Fruit fly (Drosophila melanogaster): Measurements from ENCODE around the gene heca.

The heca gene

DNA sequence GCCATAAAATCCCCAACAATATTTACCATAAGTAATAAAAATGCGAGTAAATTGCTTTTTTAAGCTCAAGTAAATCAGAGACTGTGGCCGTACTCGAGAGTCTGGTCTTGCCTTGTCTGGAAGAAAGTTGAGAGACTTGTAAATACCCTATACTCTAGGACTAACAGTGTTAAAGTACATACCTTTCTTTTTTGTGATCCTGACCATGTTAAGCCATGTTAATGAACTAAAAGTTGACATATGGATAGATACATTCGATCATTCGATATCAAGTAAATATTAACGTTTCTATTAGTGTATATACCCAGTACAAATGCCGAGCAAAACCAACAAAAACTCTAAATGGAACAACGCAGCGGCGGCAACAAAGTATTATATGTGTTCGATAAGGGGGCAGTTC is 58.4 kb downstream of the heca start (continued):
- TF ChIP-seq B-H2 (GFP tag; optimal IDR thresholded peaks at IDR 0.05): no peak
- TF ChIP-seq CG2678 (tag; optimal IDR thresholded peaks at IDR 0.05): peak; percentile 57
- TF ChIP-seq br (optimal IDR thresholded peaks at IDR 0.05): no peak
- TF ChIP-seq Opbp (GFP tag; IDR thresholded peaks at IDR 0.05; ENCODE audit: partially characterized antibody): no peak
- TF ChIP-seq gcm (GFP tag; optimal IDR thresholded peaks at IDR 0.05): no peak
- peak; percentile 65 for TF ChIP-seq nom (GFP tag; optimal IDR thresholded peaks at IDR 0.05)
- TF ChIP-seq CG13424 (tag; optimal IDR thresholded peaks at IDR 0.05): no peak
- TF ChIP-seq Elba2 (GFP tag; optimal IDR thresholded peaks at IDR 0.05): no peak
- TF ChIP-seq CG8944 (GFP tag; optimal IDR thresholded peaks at IDR 0.05): peak; percentile 17
- peak; percentile 3 for TF ChIP-seq CG9817 (tag; optimal IDR thresholded peaks at IDR 0.05)
- no peak for TF ChIP-seq CG11398 (GFP tag; optimal IDR thresholded peaks at IDR 0.05)
- no peak for TF ChIP-seq insv (GFP tag; optimal IDR thresholded peaks at IDR 0.05)
- TF ChIP-seq D19B (GFP tag; optimal IDR thresholded peaks at IDR 0.05): peak; percentile 83
- peak; percentile 40 for TF ChIP-seq CG4424 (GFP tag; optimal IDR thresholded peaks at IDR 0.05)
- no peak for TF ChIP-seq CG4282 (GFP tag; optimal IDR thresholded peaks at IDR 0.05)
- TF ChIP-seq CG2116 (GFP tag; optimal IDR thresholded peaks at IDR 0.05): no peak
- TF ChIP-seq CG2889 (GFP tag; IDR thresholded peaks at IDR 0.05): 0 out of 3 replicates have a peak, but pooled peaks have one; percentile 38
- TF ChIP-seq Ravus (GFP tag; IDR thresholded peaks at IDR 0.05): no peak
- no peak for TF ChIP-seq emc (GFP tag; optimal IDR thresholded peaks at IDR 0.05)
- TF ChIP-seq Lim3 (GFP tag; IDR thresholded peaks at IDR 0.05): no peak
- TF ChIP-seq CG10565 (GFP tag; optimal IDR thresholded peaks at IDR 0.05): no peak
- peak; percentile 59 for TF ChIP-seq phol (tag; optimal IDR thresholded peaks at IDR 0.05)
- no peak for TF ChIP-seq Kr (GFP tag; optimal IDR thresholded peaks at IDR 0.05)
- TF ChIP-seq zen2 (GFP tag; IDR thresholded peaks at IDR 0.05; ENCODE audit: partially characterized antibody): no peak
- no peak for TF ChIP-seq pros (GFP tag; optimal IDR thresholded peaks at IDR 0.05)
- TF ChIP-seq CG7786 (GFP tag; optimal IDR thresholded peaks at IDR 0.05): peak; percentile 32
- no peak for TF ChIP-seq HmgZ (tag; optimal IDR thresholded peaks at IDR 0.05)
- peak; percentile 16 for TF ChIP-seq CG5245 (GFP tag; optimal IDR thresholded peaks at IDR 0.05)
- no peak for TF ChIP-seq luna (GFP tag; optimal IDR thresholded peaks at IDR 0.05)
- TF ChIP-seq Meics (GFP tag; optimal IDR thresholded peaks at IDR 0.05): peak; percentile 22
- TF ChIP-seq Deaf1 (tag; optimal IDR thresholded peaks at IDR 0.05): no peak
- TF ChIP-seq Lpt (GFP tag; optimal IDR thresholded peaks at IDR 0.05): no peak
- TF ChIP-seq Usf (GFP tag; optimal IDR thresholded peaks at IDR 0.05): no peak
- TF ChIP-seq BtbVII (GFP tag; optimal IDR thresholded peaks at IDR 0.05): peak; percentile 29
- TF ChIP-seq toy (GFP tag; IDR thresholded peaks at IDR 0.05): no peak
- peak; percentile 1 for TF ChIP-seq Hsf (GFP tag; optimal IDR thresholded peaks at IDR 0.05)
- peak; percentile 27 for TF ChIP-seq CG14710 (tag; optimal IDR thresholded peaks at IDR 0.05)
- no peak for TF ChIP-seq Dfd (GFP tag; optimal IDR thresholded peaks at IDR 0.05)
- no peak for TF ChIP-seq inv (GFP tag; IDR thresholded peaks at IDR 0.05; ENCODE audit: partially characterized antibody)
- no peak for TF ChIP-seq odd (GFP tag; optimal IDR thresholded peaks at IDR 0.05)
- TF ChIP-seq CG3163 (GFP tag; optimal IDR thresholded peaks at IDR 0.05): no peak
- TF ChIP-seq CG12744 (GFP tag; optimal IDR thresholded peaks at IDR 0.05): no peak
- TF ChIP-seq Stat92E (GFP tag; optimal IDR thresholded peaks at IDR 0.05): no peak
- no peak for TF ChIP-seq tx (GFP tag; optimal IDR thresholded peaks at IDR 0.05)
- TF ChIP-seq Doc2 (GFP tag; IDR thresholded peaks at IDR 0.05): no peak
- 0 out of 2 replicates have a peak, but pooled peaks have one; percentile 16 for TF ChIP-seq CG31224 (GFP tag; IDR thresholded peaks at IDR 0.05)
- peak; percentile 8 for TF ChIP-seq Max (GFP tag; optimal IDR thresholded peaks at IDR 0.05)
- peak; percentile 54 for TF ChIP-seq CG17359 (tag; optimal IDR thresholded peaks at IDR 0.05)
- no peak for TF ChIP-seq slp2 (GFP tag; optimal IDR thresholded peaks at IDR 0.05)
- TF ChIP-seq kni (GFP tag; optimal IDR thresholded peaks at IDR 0.05): no peak
- TF ChIP-seq tio (GFP tag; optimal IDR thresholded peaks at IDR 0.05): peak; percentile 28
